Worm (Caenorhabditis elegans) whole organism, mixed stage, embryonic: ENCODE measurements around the gene lgx-1.

Source experiments
- ceh-43 ChIP-seq: fragments of 200-800 bp; sonication (Bioruptor generic); optimal IDR thresholded peaks from 2 replicates; lab custom pipeline; 2018; ENCODE audit warnings: mild to moderate bottlenecking, missing genetic modification characterization, moderate library complexity, missing compliant biosample characterization
- ces-1 ChIP-seq: fragments of 150-350 bp; optimal IDR thresholded peaks from 2 replicates; lab custom pipeline; 2014; ENCODE audit warnings: missing biosample characterization, missing genetic modification reagents, missing genetic modification characterization
- lin-13 ChIP-seq: fragments of 150-350 bp; optimal IDR thresholded peaks from 2 replicates; lab custom pipeline; 2014; ENCODE audit warnings: missing biosample characterization, missing genetic modification characterization
- pha-4 ChIP-seq: fragments of 150-350 bp; optimal IDR thresholded peaks from 2 replicates; lab custom pipeline; 2018; ENCODE audit warnings: missing biosample characterization, missing genetic modification reagents, missing genetic modification characterization
- snpc-4 ChIP-seq: fragments of 150-350 bp; optimal IDR thresholded peaks from 2 replicates; lab custom pipeline; 2014; ENCODE audit warnings: missing biosample characterization, missing genetic modification characterization

DNA sequence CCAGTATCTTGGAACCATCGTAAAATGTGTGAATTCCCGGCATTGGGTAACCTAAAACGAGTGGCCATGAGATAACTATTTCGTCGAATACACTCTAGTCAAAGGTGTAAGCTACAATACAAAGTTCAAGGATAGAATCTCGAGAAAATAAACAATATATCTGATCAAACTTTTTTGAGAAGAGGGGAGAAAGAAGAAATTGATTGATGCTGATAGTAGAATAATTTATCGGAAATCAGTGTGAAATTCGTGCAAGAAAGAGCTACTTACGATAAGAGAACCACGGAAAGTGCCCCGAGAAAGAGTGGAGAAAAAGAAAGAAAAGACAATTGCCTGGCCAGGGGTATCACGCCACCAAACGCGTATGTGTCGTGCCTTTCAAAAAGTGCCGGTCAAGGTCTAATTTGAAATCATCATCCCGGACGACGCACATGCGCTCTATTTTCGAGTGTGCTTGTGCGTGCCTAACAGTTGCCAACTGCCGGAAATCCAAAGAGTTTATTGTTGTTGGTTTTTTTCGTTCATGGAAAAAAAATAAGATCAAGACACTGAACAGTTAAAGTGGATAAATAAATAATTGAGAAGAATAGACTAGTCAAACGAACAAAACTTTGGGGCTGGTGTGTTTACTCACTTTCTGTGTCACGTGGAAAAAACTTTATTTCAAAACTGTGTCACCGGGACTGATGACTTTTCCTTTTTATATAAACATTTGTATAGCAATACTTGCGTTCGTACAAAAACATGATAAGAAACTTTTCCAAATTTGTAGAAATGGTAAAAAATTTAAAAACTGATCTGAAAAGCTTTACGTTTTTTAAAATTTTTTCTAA, 15.3 kb downstream of the lgx-1 start, which contains the start of gene mboa-3:
- no peak for TF ChIP-seq lin-13 (tag; lab: Kevin White, UChicago)
- no peak for TF ChIP-seq ces-1 (GFP tag; lab: Kevin White, UChicago)
- no peak for TF ChIP-seq snpc-4 (tag; lab: Kevin White, UChicago)
- TF ChIP-seq ceh-43 (GFP tag; lab: Kevin White, UChicago), result no peak
- TF ChIP-seq pha-4 (tag; lab: Kevin White, UChicago), result no peak
